Fruit fly (Drosophila melanogaster) whole organism, adult: Measurements from ENCODE around the gene LPCAT.
A peak's percentile ranks its signal among the peaks of the same experiment; 100 is the strongest.

ENCODE experiments used
- CG11617 ChIP-seq: fragments of 200-800 bp; sonication (Bioruptor generic); optimal IDR thresholded peaks from 2 replicates; lab custom pipeline; 2017; ENCODE audit warnings: mild to moderate bottlenecking, missing biosample characterization, missing genetic modification reagents, missing genetic modification characterization
- CG12768 ChIP-seq: fragments of 200-800 bp; sonication (Bioruptor generic); optimal IDR thresholded peaks from 2 replicates; lab custom pipeline; 2017; ENCODE audit warnings: missing biosample characterization, missing genetic modification characterization, mild to moderate bottlenecking, moderate library complexity, missing genetic modification reagents
- CG14711 ChIP-seq: fragments of 200-800 bp; sonication (Bioruptor generic); optimal IDR thresholded peaks from 2 replicates; lab custom pipeline; 2018; ENCODE audit warnings: missing biosample characterization, mild to moderate bottlenecking, missing genetic modification characterization, moderate library complexity
- CG1620 ChIP-seq: fragments of 200-800 bp; sonication (Bioruptor generic); optimal IDR thresholded peaks from 2 replicates; lab custom pipeline; 2016; ENCODE audit warnings: missing biosample characterization, missing genetic modification characterization
- CG33017 ChIP-seq: fragments of 200-800 bp; sonication (Bioruptor generic); optimal IDR thresholded peaks from 2 replicates; lab custom pipeline; 2018; ENCODE audit warnings: missing biosample characterization, mild to moderate bottlenecking, missing genetic modification characterization, moderate library complexity
- CG5204 ChIP-seq: fragments of 200-800 bp; sonication (Bioruptor generic); optimal IDR thresholded peaks from 2 replicates; lab custom pipeline; 2016; ENCODE audit warnings: missing biosample characterization, missing genetic modification characterization
- CG7045 ChIP-seq: fragments of 200-800 bp; sonication (Bioruptor generic); optimal IDR thresholded peaks from 2 replicates; lab custom pipeline; 2017; ENCODE audit warnings: missing biosample characterization, mild to moderate bottlenecking, missing genetic modification characterization
- CG7101 ChIP-seq: fragments of 200-800 bp; sonication (Bioruptor generic); optimal IDR thresholded peaks from 2 replicates; lab custom pipeline; 2018; ENCODE audit warnings: missing biosample characterization, mild to moderate bottlenecking, missing genetic modification characterization, moderate library complexity
- Clk ChIP-seq: fragments of 200-800 bp; sonication (Bioruptor generic); optimal IDR thresholded peaks from 2 replicates; lab custom pipeline; 2017; ENCODE audit warnings: missing biosample characterization, missing genetic modification characterization
- Crg-1 ChIP-seq: fragments of 200-800 bp; sonication (Bioruptor generic); optimal IDR thresholded peaks from 2 replicates; lab custom pipeline; 2016; ENCODE audit warnings: missing biosample characterization, missing genetic modification characterization
- Hr96 ChIP-seq: fragments of 200-800 bp; sonication (Bioruptor generic); optimal IDR thresholded peaks from 2 replicates; lab custom pipeline; 2016; ENCODE audit warnings: missing biosample characterization, missing genetic modification characterization
- Mnt ChIP-seq: fragments of 200-800 bp; sonication (Bioruptor generic); optimal IDR thresholded peaks from 2 replicates; lab custom pipeline; 2016; ENCODE audit warnings: missing biosample characterization, mild to moderate bottlenecking, missing genetic modification characterization
- bab1 ChIP-seq: fragments of 200-800 bp; sonication (Bioruptor generic); optimal IDR thresholded peaks from 3 replicates; lab custom pipeline; 2019; ENCODE audit warnings: missing biosample characterization, mild to moderate bottlenecking, missing genetic modification characterization, moderate library complexity
- cic ChIP-seq: fragments of 200-800 bp; sonication (Bioruptor generic); optimal IDR thresholded peaks from 2 replicates; lab custom pipeline; 2017; ENCODE audit warnings: missing biosample characterization, mild to moderate bottlenecking, missing genetic modification characterization, moderate library complexity
- cnc ChIP-seq, 2 experiments: fragments of >200 bp; optimal IDR thresholded peaks; 2 replicates each; lab custom pipeline; 2017
- kay ChIP-seq: fragments of 200-800 bp; sonication (Bioruptor generic); peaks from one replicate; lab custom pipeline; 2016; ENCODE audit warnings: missing biosample characterization, missing genetic modification characterization, borderline replicate concordance
- ovo ChIP-seq: fragments of 200-800 bp; sonication (Bioruptor generic); optimal IDR thresholded peaks from 2 replicates; lab custom pipeline; 2016; ENCODE audit warnings: missing biosample characterization, missing genetic modification characterization
- pad ChIP-seq: fragments of 200-800 bp; sonication (Bioruptor generic); optimal IDR thresholded peaks from 3 replicates; lab custom pipeline; 2017; ENCODE audit warnings: missing biosample characterization, missing genetic modification characterization, mild to moderate bottlenecking, moderate library complexity, missing genetic modification reagents
- tj ChIP-seq: fragments of 200-800 bp; sonication (Bioruptor generic); optimal IDR thresholded peaks from 3 replicates; lab custom pipeline; 2017; ENCODE audit warnings: missing biosample characterization, mild to moderate bottlenecking, missing genetic modification characterization, moderate library complexity
- toe ChIP-seq: fragments of 200-800 bp; sonication (Bioruptor generic); optimal IDR thresholded peaks from 2 replicates; lab custom pipeline; 2016; ENCODE audit warnings: missing biosample characterization, missing genetic modification characterization

LPCAT gene

DNA sequence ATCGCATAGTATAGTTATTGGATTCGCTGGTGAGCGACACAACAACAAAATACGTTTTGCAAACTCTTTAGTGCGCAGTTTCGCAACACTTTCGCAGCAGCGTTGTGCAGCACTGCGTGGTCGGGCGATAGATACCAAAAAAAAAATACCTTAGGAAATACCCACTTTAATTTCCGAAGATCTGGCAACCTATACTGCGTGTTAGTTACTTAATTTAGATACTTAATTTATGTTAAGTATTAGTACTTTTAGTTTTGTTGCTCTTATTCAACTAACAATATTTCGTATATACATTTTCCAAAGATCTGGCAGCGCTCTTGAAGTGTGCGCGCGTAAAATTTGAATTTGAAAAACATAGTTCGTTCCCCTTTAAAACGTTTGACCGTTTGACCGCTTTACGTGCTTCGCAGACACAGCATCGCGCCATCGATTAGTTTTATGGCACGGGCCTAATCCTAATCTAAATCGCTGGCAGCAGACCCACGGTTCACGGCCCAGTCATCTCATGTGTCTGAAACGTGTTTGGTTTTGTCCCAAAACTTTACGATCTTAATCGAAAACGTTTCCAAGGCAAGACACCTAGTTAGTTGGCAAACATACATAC lies at the start of gene LPCAT:
Gene LPCAT (minus strand): TSS at position 70 of the 604 bp plus-strand sequence.
- TF ChIP-seq CG33017 (tag; lab: Kevin White, UChicago), result peak; percentile 50
- peak; percentile 56 for TF ChIP-seq CG12768 (GFP tag; lab: Kevin White, UChicago)
- TF ChIP-seq tj (GFP tag; lab: Kevin White, UChicago), result no peak
- TF ChIP-seq Mnt (GFP tag; lab: Kevin White, UChicago), result peak; percentile 73
- peak; percentile 60 for TF ChIP-seq Clk (GFP tag; lab: Kevin White, UChicago)
- peak; percentile 80 for TF ChIP-seq CG7101 (tag; lab: Kevin White, UChicago)
- peak; percentile 90 for TF ChIP-seq bab1
- no peak for TF ChIP-seq cnc (optimal IDR thresholded peaks at IDR 0.05; lab: Kevin White, UChicago)
- peak; percentile 82 for TF ChIP-seq Crg-1
- peak; percentile 81 for TF ChIP-seq toe (GFP tag; lab: Kevin White, UChicago)
- peak; percentile 84 for TF ChIP-seq CG14711 (tag; lab: Kevin White, UChicago)
- peak; percentile 87 for TF ChIP-seq Hr96 (GFP tag; lab: Kevin White, UChicago)
- peak; percentile 51 for TF ChIP-seq ovo (GFP tag; lab: Kevin White, UChicago)
- peak; percentile 66 for TF ChIP-seq CG5204 (GFP tag; lab: Kevin White, UChicago)
- peak; percentile 94 for TF ChIP-seq CG1620
- peak; percentile 40 for TF ChIP-seq CG11617 (GFP tag; lab: Kevin White, UChicago)
- peak; percentile 20 for TF ChIP-seq CG7045 (GFP tag; lab: Kevin White, UChicago)
- no peak for TF ChIP-seq kay
- TF ChIP-seq pad (GFP tag; lab: Kevin White, UChicago), result peak; percentile 65
- peak; percentile 31 for TF ChIP-seq cic

DNA sequence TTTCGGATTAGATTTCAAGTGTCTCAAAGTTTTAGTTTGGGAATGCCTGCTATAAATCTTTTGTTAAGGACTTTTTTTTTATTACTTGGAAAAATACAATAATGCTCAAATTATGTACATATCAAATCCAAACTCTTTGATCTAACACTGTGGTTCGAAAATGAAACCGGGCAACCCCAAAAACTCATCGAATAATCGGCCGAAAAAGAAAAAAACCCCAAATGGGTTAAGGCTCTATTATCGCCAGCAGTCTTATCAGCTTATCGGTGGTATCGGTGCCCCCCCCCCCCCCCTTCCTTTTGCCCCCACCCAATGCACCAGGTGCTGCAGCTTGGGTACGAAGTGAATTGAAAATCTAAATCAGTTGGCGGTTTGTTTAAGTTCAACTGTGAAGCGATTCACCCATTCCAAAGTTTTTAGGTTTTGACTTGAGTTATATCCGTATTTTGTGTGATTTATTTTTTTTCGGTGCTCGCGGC lies 37.9 kb upstream of the LPCAT start:
- TF ChIP-seq Hr96 (GFP tag; lab: Kevin White, UChicago) (no peak), Mnt (GFP tag; lab: Kevin White, UChicago) (no peak), CG11617 (GFP tag; lab: Kevin White, UChicago) (no peak), pad (GFP tag; lab: Kevin White, UChicago) (no peak), CG7101 (tag; lab: Kevin White, UChicago) (no peak), Clk (GFP tag; lab: Kevin White, UChicago) (no peak), bab1 (no peak), tj (GFP tag; lab: Kevin White, UChicago) (no peak), ovo (GFP tag; lab: Kevin White, UChicago) (no peak), CG7045 (GFP tag; lab: Kevin White, UChicago) (no peak), CG14711 (tag; lab: Kevin White, UChicago) (no peak), CG1620 (no peak), Crg-1 (no peak), kay (no peak), cnc (optimal IDR thresholded peaks at IDR 0.05; lab: Kevin White, UChicago) (no peak), toe (GFP tag; lab: Kevin White, UChicago) (no peak), CG5204 (GFP tag; lab: Kevin White, UChicago) (no peak), CG12768 (GFP tag; lab: Kevin White, UChicago) (no peak)

DNA sequence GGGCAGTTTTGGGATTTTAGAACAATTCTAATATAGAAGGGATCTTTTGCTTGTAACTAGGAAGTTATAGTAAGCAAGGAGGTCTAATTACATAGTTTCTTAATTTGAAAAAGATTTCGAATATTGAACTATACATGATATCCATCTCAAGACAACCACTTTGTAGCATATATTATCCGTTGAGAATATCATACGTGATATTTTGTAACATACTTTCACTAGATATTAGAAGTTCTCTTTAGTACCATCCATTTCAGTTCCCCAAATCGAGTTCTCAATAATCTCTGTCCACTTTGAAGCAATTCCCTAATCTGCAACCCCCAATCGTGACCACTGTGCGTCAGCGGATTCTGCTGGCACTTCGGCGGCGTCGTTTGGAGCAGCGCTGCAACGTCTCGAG lies 35.7 kb upstream of the LPCAT start:
- TF ChIP-seq CG7101 (tag; lab: Kevin White, UChicago) (no peak), CG11617 (GFP tag; lab: Kevin White, UChicago) (peak; percentile 46), bab1 (peak; percentile 40), tj (GFP tag; lab: Kevin White, UChicago) (peak; percentile 5)

DNA sequence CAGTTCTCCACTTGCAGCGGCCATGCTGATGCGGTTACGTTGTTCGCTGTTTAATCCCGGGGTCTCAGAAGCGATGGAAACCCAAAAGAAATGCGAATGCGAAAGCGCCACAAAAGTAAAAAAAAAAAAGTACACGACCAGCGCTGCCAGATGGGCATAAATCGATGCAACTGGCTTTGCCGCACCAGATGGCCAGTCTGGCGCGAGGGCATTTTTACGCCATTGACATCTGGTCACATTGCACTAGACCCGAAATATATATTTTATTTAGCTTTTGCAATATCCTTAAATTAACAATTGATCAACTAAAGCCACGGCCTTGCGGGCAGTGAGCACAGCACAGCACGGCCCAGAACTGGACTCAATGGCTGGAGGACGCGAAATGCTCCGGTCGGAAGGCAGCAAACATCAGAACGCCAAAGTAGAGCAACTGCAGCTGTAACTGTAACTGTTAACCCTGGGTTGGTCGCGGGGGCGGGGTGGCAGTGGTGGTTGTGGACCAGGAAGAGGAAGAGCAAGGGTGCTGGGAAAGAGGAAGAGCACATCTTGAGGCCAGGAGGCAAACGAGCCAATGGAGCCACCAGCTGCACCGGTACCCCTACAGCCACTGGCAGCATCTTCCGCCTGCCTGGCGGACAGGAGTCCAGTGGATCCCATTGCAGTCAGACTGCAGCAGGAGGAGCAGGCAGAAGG lies 29.1 kb upstream of the LPCAT start, which contains the start of the genes LysRS and Hecw:
Gene LysRS (minus strand): TSS at position 158 of the 693 bp plus-strand sequence.
Gene Hecw (plus strand): TSS at position 220 of the 693 bp plus-strand sequence.
- TF ChIP-seq CG33017 (tag; lab: Kevin White, UChicago) (no peak), ovo (GFP tag; lab: Kevin White, UChicago) (peak; percentile 42), CG14711 (tag; lab: Kevin White, UChicago) (no peak), pad (GFP tag; lab: Kevin White, UChicago) (peak; percentile 17), Crg-1 (no peak), Mnt (GFP tag; lab: Kevin White, UChicago) (peak; percentile 66), toe (GFP tag; lab: Kevin White, UChicago) (no peak), CG12768 (GFP tag; lab: Kevin White, UChicago) (no peak), kay (no peak), tj (GFP tag; lab: Kevin White, UChicago) (peak; percentile 28), bab1 (peak; percentile 58)

DNA sequence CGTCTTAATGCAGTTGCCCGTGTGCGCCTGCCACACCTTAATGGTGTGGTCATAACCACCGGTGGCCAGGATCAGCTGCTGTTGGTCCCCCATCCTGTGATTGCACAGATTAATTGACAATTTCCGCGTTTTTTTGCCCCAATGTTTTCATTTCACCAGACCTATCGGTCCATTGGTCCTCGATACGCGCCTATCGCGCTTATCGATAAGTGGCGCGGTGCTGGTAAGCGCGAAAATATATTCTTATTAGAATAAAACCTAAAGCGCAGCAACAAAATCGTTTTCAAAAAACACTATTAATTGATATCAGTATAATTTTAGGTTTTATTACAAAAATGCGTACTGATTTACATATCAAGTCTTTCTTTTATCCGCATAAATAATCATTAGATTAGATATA lies 26.0 kb upstream of the LPCAT start, which contains the start of gene Lst8:
Gene Lst8 (minus strand): TSS at position 187 of the 400 bp plus-strand sequence.
- TF ChIP-seq Crg-1, result no peak
- TF ChIP-seq CG1620, result peak; percentile 29
- TF ChIP-seq CG5204 (GFP tag; lab: Kevin White, UChicago), result no peak
- peak; percentile 39 for TF ChIP-seq CG14711 (tag; lab: Kevin White, UChicago)
- TF ChIP-seq CG7101 (tag; lab: Kevin White, UChicago), result peak; percentile 9
- peak; percentile 8 for TF ChIP-seq pad (GFP tag; lab: Kevin White, UChicago)
- peak; percentile 52 for TF ChIP-seq bab1
- peak; percentile 26 for TF ChIP-seq Mnt (GFP tag; lab: Kevin White, UChicago)
